Worm (Caenorhabditis elegans) whole organism, L4 larva: ENCODE data around the gene sdz-5.
A peak's percentile ranks its signal among the peaks of the same experiment; 100 is the strongest.

Source experiments
- D1046.2 ChIP-seq: fragments of 200-800 bp; sonication (Bioruptor generic); IDR thresholded peaks from 2 replicates; pipeline ENCODE4 v1.3.6; 2022; ENCODE audit warnings: missing genetic modification characterization, missing compliant biosample characterization
- F26F4.8 ChIP-seq: fragments of 200-800 bp; sonication (Bioruptor generic); conservative IDR thresholded peaks from 2 replicates; pipeline ENCODE4 v1.3.6; 2022; ENCODE audit warnings: missing genetic modification characterization, missing compliant biosample characterization
- F37D6.2 ChIP-seq: sonication (generic microtip); optimal IDR thresholded peaks from 2 replicates; lab custom pipeline; 2016; ENCODE audit warnings: mild to moderate bottlenecking, missing genetic modification characterization, missing compliant biosample characterization
- F49E8.2 ChIP-seq: sonication (generic microtip); optimal IDR thresholded peaks from 2 replicates; lab custom pipeline; 2016; ENCODE audit warnings: missing compliant biosample characterization, mild to moderate bottlenecking, missing genetic modification characterization, borderline replicate concordance
- R02D3.7 ChIP-seq: fragments of 150-350 bp; sonication (generic microtip); optimal IDR thresholded peaks from 3 replicates; lab custom pipeline; 2014; ENCODE audit warnings: missing biosample characterization, missing genetic modification characterization
- T20F7.1 ChIP-seq: fragments of 200-800 bp; sonication (Bioruptor generic); optimal IDR thresholded peaks from 2 replicates; lab custom pipeline; 2018; ENCODE audit warnings: mild to moderate bottlenecking, missing genetic modification characterization, missing compliant biosample characterization
- T26A8.4 ChIP-seq: fragments of 200-800 bp; sonication (Bioruptor generic); IDR thresholded peaks from 2 replicates; pipeline ENCODE4 v1.3.6; 2022; ENCODE audit warnings: missing genetic modification characterization, missing compliant biosample characterization
- Y105C5A.15 ChIP-seq: fragments of 200-800 bp; sonication (Bioruptor generic); IDR thresholded peaks from 2 replicates; pipeline ENCODE4 v1.3.6; 2022; ENCODE audit warnings: missing genetic modification characterization, missing compliant biosample characterization
- Y48G9A.11 ChIP-seq: fragments of 200-800 bp; sonication (Bioruptor generic); IDR thresholded peaks from 2 replicates; pipeline ENCODE4 v1.3.6; 2022; ENCODE audit warnings: missing genetic modification reagents, missing genetic modification characterization, missing compliant biosample characterization
- Y5F2A.4 ChIP-seq: fragments of 200-800 bp; sonication (Bioruptor generic); optimal IDR thresholded peaks from 2 replicates; lab custom pipeline; 2018; ENCODE audit warnings: mild to moderate bottlenecking, missing genetic modification characterization, missing compliant biosample characterization
- Y75B8A.6 ChIP-seq: fragments of 200-800 bp; sonication (Bioruptor generic); IDR thresholded peaks from 2 replicates; pipeline ENCODE4 v1.3.6; 2022; ENCODE audit warnings: missing genetic modification reagents, missing genetic modification characterization, missing compliant biosample characterization
- ceh-20 ChIP-seq: fragments of 200-800 bp; sonication (Bioruptor generic); IDR thresholded peaks from 2 replicates; pipeline ENCODE4 v1.3.6; 2022; ENCODE audit warnings: missing genetic modification reagents, missing genetic modification characterization, missing compliant biosample characterization
- ceh-28 ChIP-seq: fragments of 150-350 bp; optimal IDR thresholded peaks from 2 replicates; lab custom pipeline; 2014; ENCODE audit warnings: missing biosample characterization, missing genetic modification reagents, missing genetic modification characterization
- ceh-32 ChIP-seq: sonication (generic microtip); optimal IDR thresholded peaks from 2 replicates; lab custom pipeline; 2016; ENCODE audit warnings: mild to moderate bottlenecking, missing genetic modification characterization, missing compliant biosample characterization; ENCODE audit not compliant: poor library complexity
- ceh-44 ChIP-seq: fragments of 200-800 bp; sonication (Bioruptor generic); IDR thresholded peaks from 2 replicates; pipeline ENCODE4 v1.3.6; 2022; ENCODE audit warnings: missing genetic modification reagents, missing genetic modification characterization, missing compliant biosample characterization
- ceh-82 ChIP-seq: sonication (generic microtip); optimal IDR thresholded peaks from 2 replicates; lab custom pipeline; 2017; ENCODE audit warnings: missing biosample characterization, missing genetic modification characterization
- cey-2 ChIP-seq: sonication (generic microtip); optimal IDR thresholded peaks from 3 replicates; lab custom pipeline; 2017; ENCODE audit warnings: missing genetic modification characterization, mild to moderate bottlenecking, missing compliant biosample characterization, antibody characterized with exemption, borderline replicate concordance; ENCODE audit not compliant: insufficient read depth
- ctbp-1 ChIP-seq: fragments of 200-800 bp; sonication (Bioruptor generic); IDR thresholded peaks from 2 replicates; pipeline ENCODE4 v1.3.6; 2022; ENCODE audit warnings: missing genetic modification reagents, missing genetic modification characterization, missing compliant biosample characterization
- dmd-6 ChIP-seq: fragments of 200-800 bp; sonication (Bioruptor generic); IDR thresholded peaks from 2 replicates; pipeline ENCODE4 v1.3.6; 2022; ENCODE audit warnings: missing genetic modification reagents, missing genetic modification characterization, missing compliant biosample characterization
- dpl-1 ChIP-seq: fragments of 150-350 bp; optimal IDR thresholded peaks from 2 replicates; lab custom pipeline; 2014; ENCODE audit warnings: missing biosample characterization, missing genetic modification reagents, missing genetic modification characterization
- duxl-1 ChIP-seq: sonication (generic microtip); optimal IDR thresholded peaks from 2 replicates; lab custom pipeline; 2016; ENCODE audit warnings: mild to moderate bottlenecking, missing genetic modification characterization, moderate library complexity, missing compliant biosample characterization; ENCODE audit not compliant: poor library complexity
- egl-27 ChIP-seq: sonication (generic microtip); optimal IDR thresholded peaks from 3 replicates; lab custom pipeline; 2017; ENCODE audit warnings: missing biosample characterization, missing genetic modification reagents, missing genetic modification characterization
- egl-43 ChIP-seq: fragments of 200-800 bp; sonication (Bioruptor generic); IDR thresholded peaks from 2 replicates; pipeline ENCODE4 v1.3.6; 2022; ENCODE audit warnings: missing genetic modification reagents, missing genetic modification characterization, missing compliant biosample characterization
- fos-1 ChIP-seq: fragments of 150-350 bp; optimal IDR thresholded peaks from 2 replicates; lab custom pipeline; 2014; ENCODE audit warnings: missing biosample characterization, missing genetic modification characterization
- hif-1 ChIP-seq, 2 experiments: sonication (generic microtip); optimal IDR thresholded peaks; 2 replicates each; lab custom pipeline; 2016 to 2017; ENCODE audit warnings: missing compliant biosample characterization in 2 of 2, missing genetic modification characterization in 2 of 2, missing genetic modification reagents in 2 of 2, missing genotype in 2 of 2, mild to moderate bottlenecking in 1 of 2
- hlh-11 ChIP-seq: fragments of 200-800 bp; sonication (Bioruptor generic); optimal IDR thresholded peaks from 2 replicates; lab custom pipeline; 2018; ENCODE audit warnings: mild to moderate bottlenecking, missing genetic modification characterization, missing compliant biosample characterization
- hlh-30 ChIP-seq: sonication (generic microtip); optimal IDR thresholded peaks from 2 replicates; lab custom pipeline; 2017; ENCODE audit warnings: antibody characterized with exemption, mild to moderate bottlenecking, missing genetic modification characterization, missing compliant biosample characterization; ENCODE audit not compliant: insufficient read depth
- hmg-1.1 ChIP-seq: fragments of 200-800 bp; sonication (Bioruptor generic); IDR thresholded peaks from 2 replicates; pipeline ENCODE4 v1.3.6; 2022; ENCODE audit warnings: missing genetic modification reagents, missing genetic modification characterization, missing compliant biosample characterization
- jun-1 ChIP-seq: fragments of 150-350 bp; optimal IDR thresholded peaks from 2 replicates; lab custom pipeline; 2014; ENCODE audit warnings: missing biosample characterization, missing genetic modification reagents, missing genetic modification characterization
- lin-15B ChIP-seq: fragments of 150-350 bp; sonication (generic microtip); optimal IDR thresholded peaks from 3 replicates; lab custom pipeline; 2014; ENCODE audit warnings: missing biosample characterization, missing genetic modification characterization
- lin-29 ChIP-seq: fragments of 200-800 bp; sonication (Bioruptor generic); IDR thresholded peaks from 2 replicates; pipeline ENCODE4 v1.3.6; 2022; ENCODE audit warnings: missing genetic modification reagents, missing genetic modification characterization, missing compliant biosample characterization
- lir-3 ChIP-seq: sonication (generic microtip); optimal IDR thresholded peaks from 2 replicates; lab custom pipeline; 2016; ENCODE audit warnings: mild to moderate bottlenecking, missing genetic modification characterization, missing compliant biosample characterization
- madf-5 ChIP-seq, 2 experiments: fragments of 200-800 bp; sonication (Bioruptor generic); IDR thresholded peaks; 2 replicates each; pipeline ENCODE4 v1.3.6; 2022; ENCODE audit warnings: missing compliant biosample characterization in 2 of 2, missing genetic modification characterization in 2 of 2
- nhr-10 ChIP-seq: fragments of 150-350 bp; optimal IDR thresholded peaks from 2 replicates; lab custom pipeline; 2014; ENCODE audit warnings: missing biosample characterization, missing genetic modification characterization
- nhr-102 ChIP-seq: sonication (generic microtip); optimal IDR thresholded peaks from 2 replicates; lab custom pipeline; 2016; ENCODE audit warnings: mild to moderate bottlenecking, missing genetic modification characterization, moderate library complexity, missing compliant biosample characterization
- nhr-25 ChIP-seq: sonication (generic microtip); optimal IDR thresholded peaks from 2 replicates; lab custom pipeline; 2017; ENCODE audit warnings: missing genetic modification characterization, mild to moderate bottlenecking, missing compliant biosample characterization, antibody characterized with exemption, moderate library complexity, borderline replicate concordance; ENCODE audit not compliant: insufficient read depth
- nhr-42 ChIP-seq: fragments of 200-800 bp; sonication (Bioruptor generic); IDR thresholded peaks from 2 replicates; pipeline ENCODE4 v1.3.6; 2022; ENCODE audit warnings: missing genetic modification characterization, missing compliant biosample characterization
- nhr-48 ChIP-seq: sonication (generic microtip); optimal IDR thresholded peaks from 2 replicates; lab custom pipeline; 2016; ENCODE audit warnings: mild to moderate bottlenecking, missing genetic modification characterization, missing compliant biosample characterization
- nhr-76 ChIP-seq: fragments of 150-350 bp; optimal IDR thresholded peaks from 2 replicates; lab custom pipeline; 2014; ENCODE audit warnings: missing biosample characterization, missing genetic modification characterization
- pha-4 ChIP-seq, 2 experiments: fragments of 150-350 bp in 1 of 2; fragments of 200-800 bp in 1 of 2; sonication (Bioruptor generic) in 1 of 2; IDR thresholded peaks in 1 of 2; optimal IDR thresholded peaks in 1 of 2; 2 replicates each; pipeline versions ENCODE4 v1.3.6 to Lab custom; 2014 to 2022; ENCODE audit warnings: missing genetic modification characterization in 2 of 2, missing genetic modification reagents in 2 of 2, missing biosample characterization in 1 of 2, missing compliant biosample characterization in 1 of 2
- saeg-2 ChIP-seq: fragments of 200-800 bp; sonication (Bioruptor generic); IDR thresholded peaks from 2 replicates; pipeline ENCODE4 v1.3.6; 2022; ENCODE audit warnings: missing genetic modification reagents, missing genetic modification characterization, missing compliant biosample characterization
- sdz-12 ChIP-seq: fragments of 200-800 bp; sonication (Bioruptor generic); optimal IDR thresholded peaks from 2 replicates; lab custom pipeline; 2018; ENCODE audit warnings: mild to moderate bottlenecking, missing genetic modification characterization, missing compliant biosample characterization
- set-16 ChIP-seq: fragments of 200-800 bp; sonication (Bioruptor generic); IDR thresholded peaks from 2 replicates; pipeline ENCODE4 v1.3.6; 2022; ENCODE audit warnings: missing genetic modification reagents, missing genetic modification characterization, missing compliant biosample characterization
- skn-1 ChIP-seq: fragments of 150-350 bp; optimal IDR thresholded peaks from 2 replicates; lab custom pipeline; 2014; ENCODE audit warnings: missing biosample characterization, missing genetic modification characterization
- unc-62 ChIP-seq, 3 experiments: fragments of 150-350 bp in 1 of 3; sonication (generic microtip); optimal IDR thresholded peaks in 2 of 3; peaks in 1 of 3; 1 replicate in 1 of 3; 2 replicates in 2 of 3; lab custom pipeline; 2014 to 2017; ENCODE audit warnings: missing biosample characterization in 3 of 3, missing genetic modification characterization in 3 of 3, missing genetic modification reagents in 3 of 3, missing genotype in 1 of 3
- vab-7 ChIP-seq: fragments of 200-800 bp; sonication (Bioruptor generic); IDR thresholded peaks from 2 replicates; pipeline ENCODE4 v1.3.6; 2022; ENCODE audit warnings: missing genetic modification reagents, missing genetic modification characterization, missing compliant biosample characterization
- zag-1 ChIP-seq: fragments of 150-350 bp; optimal IDR thresholded peaks from 2 replicates; lab custom pipeline; 2014; ENCODE audit warnings: missing biosample characterization, missing genetic modification characterization
- zip-2 ChIP-seq: fragments of 150-350 bp; optimal IDR thresholded peaks from 2 replicates; lab custom pipeline; 2014; ENCODE audit warnings: missing biosample characterization, missing genetic modification characterization
- ztf-11 ChIP-seq: fragments of 150-350 bp; optimal IDR thresholded peaks from 2 replicates; lab custom pipeline; 2014; ENCODE audit warnings: missing biosample characterization, missing genetic modification characterization

The sdz-5 gene

DNA sequence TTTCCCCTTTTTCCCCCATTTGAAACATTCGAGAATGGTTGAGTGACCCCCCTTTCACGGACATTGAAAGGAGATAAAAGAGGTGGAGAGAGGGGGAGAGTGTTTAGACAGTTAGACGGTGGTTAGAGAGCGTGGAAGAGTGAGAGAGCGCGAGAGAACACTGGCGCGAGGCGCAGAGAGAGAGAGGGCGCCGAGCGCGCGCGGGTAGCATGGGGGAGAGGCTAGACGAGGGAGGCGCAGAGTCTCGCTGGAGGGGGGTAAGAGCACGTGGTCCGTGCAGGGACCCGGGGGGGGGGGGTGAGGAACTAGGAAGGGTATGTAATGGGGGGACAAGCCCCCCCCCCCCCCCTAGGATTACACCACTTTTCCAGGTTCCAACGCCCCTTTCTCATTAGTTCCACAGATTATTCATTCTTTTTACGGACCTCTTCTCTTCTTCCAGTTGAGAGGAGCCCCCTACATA is 34.5 kb upstream of the sdz-5 start (continued):
- peak; percentile 100 for TF ChIP-seq pha-4 (GFP tag; IDR thresholded peaks at IDR 0.05; lab: Robert Waterston, UW)
- TF ChIP-seq pha-4 (tag; optimal IDR thresholded peaks at IDR 0.05; lab: Kevin White, UChicago): peak; percentile 2
- peak; percentile 29 for TF ChIP-seq ceh-32
- peak; percentile 97 for TF ChIP-seq hlh-30 (tag; lab: Kevin White, UChicago)
- peak; percentile 96 for TF ChIP-seq egl-43 (GFP tag; lab: Robert Waterston, UW)
- no peak for TF ChIP-seq ceh-28 (tag; lab: Kevin White, UChicago)
- peak; percentile 100 for TF ChIP-seq set-16 (GFP tag; lab: Robert Waterston, UW)
- peak; percentile 93 for TF ChIP-seq nhr-25 (tag; lab: Kevin White, UChicago)
- no peak for TF ChIP-seq F49E8.2 (tag; lab: Kevin White, UChicago)
- TF ChIP-seq Y48G9A.11 (GFP tag; lab: Robert Waterston, UW): no peak
- peak; percentile 86 for TF ChIP-seq nhr-102 (tag; lab: Kevin White, UChicago)
- peak; percentile 99 for TF ChIP-seq ceh-20 (GFP tag; lab: Robert Waterston, UW)
- no peak for TF ChIP-seq F26F4.8 (GFP tag; lab: Robert Waterston, UW)
- no peak for TF ChIP-seq cey-2
- peak; percentile 83; the same call in 1 of the 2 replicates for TF ChIP-seq D1046.2
- TF ChIP-seq nhr-48 (tag; lab: Kevin White, UChicago): peak; percentile 89
- TF ChIP-seq madf-5 (GFP tag; IDR thresholded peaks at IDR 0.05; lab: Robert Waterston, UW): no peak
- TF ChIP-seq lin-29 (GFP tag; lab: Robert Waterston, UW): peak; percentile 93
- peak; percentile 58 for TF ChIP-seq dpl-1
- peak; percentile 35 for TF ChIP-seq skn-1 (tag; lab: Kevin White, UChicago)
- TF ChIP-seq duxl-1: peak; percentile 92
- peak in 1 of 2 experiments; percentile 49 for TF ChIP-seq unc-62 (GFP tag; optimal IDR thresholded peaks at IDR 0.05 in 1 of 2; lab: Kevin White, UChicago)
- no peak for TF ChIP-seq unc-62 (tag; optimal IDR thresholded peaks at IDR 0.05; lab: Kevin White, UChicago)
- TF ChIP-seq nhr-10: peak; percentile 73
- no peak for TF ChIP-seq ceh-82 (tag; lab: Kevin White, UChicago)
- TF ChIP-seq egl-27 (tag; lab: Kevin White, UChicago): no peak
- TF ChIP-seq fos-1 (tag; lab: Kevin White, UChicago): peak; percentile 74
- TF ChIP-seq dmd-6 (GFP tag; lab: Robert Waterston, UW): peak; percentile 100
- peak; percentile 98 for TF ChIP-seq ctbp-1 (GFP tag; lab: Robert Waterston, UW)
- TF ChIP-seq hmg-1.1: peak; percentile 96
- TF ChIP-seq ceh-44 (GFP tag; lab: Robert Waterston, UW): no peak
- TF ChIP-seq ztf-11 (tag; lab: Kevin White, UChicago): no peak
- peak; percentile 59 for TF ChIP-seq zip-2 (tag; lab: Kevin White, UChicago)
- TF ChIP-seq nhr-76 (tag; lab: Kevin White, UChicago): peak; percentile 59
- TF ChIP-seq saeg-2: peak; percentile 98
- TF ChIP-seq hif-1 (tag; optimal IDR thresholded peaks at IDR 0.05; lab: Kevin White, UChicago): peak in 1 of 2 experiments; percentile 85
- peak; percentile 81 for TF ChIP-seq F37D6.2 (tag; lab: Kevin White, UChicago)
- TF ChIP-seq zag-1 (tag; lab: Kevin White, UChicago): peak; percentile 54
- TF ChIP-seq lir-3 (tag; lab: Kevin White, UChicago): no peak
- TF ChIP-seq Y75B8A.6 (GFP tag; lab: Robert Waterston, UW): peak; percentile 89
- TF ChIP-seq hlh-11 (tag; lab: Kevin White, UChicago): peak; percentile 98
- TF ChIP-seq Y105C5A.15 (GFP tag; lab: Robert Waterston, UW): no peak
- TF ChIP-seq T26A8.4: peak; percentile 96
- TF ChIP-seq T20F7.1 (GFP tag; lab: Kevin White, UChicago): peak; percentile 85
- TF ChIP-seq lin-15B (tag; lab: Kevin White, UChicago): no peak
- peak; percentile 83 for TF ChIP-seq vab-7 (GFP tag; lab: Robert Waterston, UW)
- peak; percentile 46 for TF ChIP-seq Y5F2A.4 (GFP tag; lab: Kevin White, UChicago)
- TF ChIP-seq nhr-42 (GFP tag; lab: Robert Waterston, UW): peak; percentile 86; the same call in 1 of the 2 replicates
- TF ChIP-seq R02D3.7 (tag; lab: Kevin White, UChicago): no peak
- peak; percentile 77 for TF ChIP-seq sdz-12 (GFP tag; lab: Kevin White, UChicago)
- TF ChIP-seq jun-1: peak; percentile 91
